Worm (Caenorhabditis elegans) whole organism, midembryonic: Measurements from ENCODE around the gene srx-118.

Experiments used
- T22C8.4 ChIP-seq: fragments of 200-800 bp; sonication (Bioruptor generic); IDR thresholded peaks from 2 replicates; pipeline ENCODE4 v1.3.6; 2022; ENCODE audit warnings: missing genetic modification characterization, missing compliant biosample characterization
- cog-1 ChIP-seq: sonication (generic microtip); optimal IDR thresholded peaks from 2 replicates; lab custom pipeline; 2016; ENCODE audit warnings: missing genetic modification characterization, missing compliant biosample characterization
- flt-1 ChIP-seq: fragments of 200-800 bp; sonication (Bioruptor generic); IDR thresholded peaks from 2 replicates; pipeline ENCODE4 v1.3.6; 2022; ENCODE audit warnings: missing genetic modification characterization, missing compliant biosample characterization
- klf-2 ChIP-seq: fragments of 200-800 bp; sonication (Bioruptor generic); conservative IDR thresholded peaks from 2 replicates; pipeline ENCODE4 v1.3.6; 2022; ENCODE audit warnings: missing genetic modification reagents, missing genetic modification characterization, missing compliant biosample characterization
- med-1 ChIP-seq: sonication (generic microtip); optimal IDR thresholded peaks from 2 replicates; lab custom pipeline; 2017; ENCODE audit warnings: missing genetic modification characterization, mild to moderate bottlenecking, missing compliant biosample characterization, antibody characterized with exemption, missing genetic modification reagents; ENCODE audit not compliant: insufficient read depth
- ref-1 ChIP-seq: fragments of 200-800 bp; sonication (Bioruptor generic); conservative IDR thresholded peaks from 2 replicates; pipeline ENCODE4 v1.3.6; 2022; ENCODE audit warnings: missing genetic modification reagents, missing genetic modification characterization, missing compliant biosample characterization
- tab-1 ChIP-seq: fragments of 200-800 bp; sonication (Bioruptor generic); IDR thresholded peaks from 2 replicates; pipeline ENCODE4 v1.3.6; 2022; ENCODE audit warnings: missing genetic modification characterization, missing compliant biosample characterization
- ztf-29 ChIP-seq: fragments of 200-800 bp; sonication (Bioruptor generic); IDR thresholded peaks from 2 replicates; pipeline ENCODE4 v1.3.6; 2022; ENCODE audit warnings: missing genetic modification reagents, missing genetic modification characterization, missing compliant biosample characterization

- TF ChIP-seq flt-1 (GFP tag; lab: Robert Waterston, UW) (no peak), cog-1 (tag; lab: Kevin White, UChicago) (no peak), ztf-29 (GFP tag; lab: Robert Waterston, UW) (no peak), klf-2 (GFP tag; lab: Robert Waterston, UW) (no peak), T22C8.4 (no peak), med-1 (GFP tag; lab: Kevin White, UChicago) (no peak), ref-1 (GFP tag; lab: Robert Waterston, UW) (no peak), tab-1 (GFP tag; lab: Robert Waterston, UW) (no peak)
Observed at ce11 chrII:12494067-12494477, 31.6 kb upstream of the srx-118 start.
